Worm (Caenorhabditis elegans) whole organism, L4/young adult: Measurements from ENCODE around the gene C47E12.12.
A peak's percentile ranks its signal among the peaks of the same experiment; 100 is the strongest.

Source experiments
- W03F9.2 ChIP-seq: fragments of 150-350 bp; optimal IDR thresholded peaks from 2 replicates; lab custom pipeline; 2014; ENCODE audit warnings: missing biosample characterization, missing genetic modification characterization
- dao-5 ChIP-seq: sonication (generic microtip); optimal IDR thresholded peaks from 2 replicates; lab custom pipeline; 2016; ENCODE audit warnings: missing genotype, missing genetic modification characterization, moderate library complexity, missing compliant biosample characterization
- him-1 ChIP-seq: sonication (generic microtip); optimal IDR thresholded peaks from 2 replicates; lab custom pipeline; 2016; ENCODE audit warnings: missing genotype, missing genetic modification reagents, missing genetic modification characterization, missing compliant biosample characterization

C47E12.12 gene

DNA sequence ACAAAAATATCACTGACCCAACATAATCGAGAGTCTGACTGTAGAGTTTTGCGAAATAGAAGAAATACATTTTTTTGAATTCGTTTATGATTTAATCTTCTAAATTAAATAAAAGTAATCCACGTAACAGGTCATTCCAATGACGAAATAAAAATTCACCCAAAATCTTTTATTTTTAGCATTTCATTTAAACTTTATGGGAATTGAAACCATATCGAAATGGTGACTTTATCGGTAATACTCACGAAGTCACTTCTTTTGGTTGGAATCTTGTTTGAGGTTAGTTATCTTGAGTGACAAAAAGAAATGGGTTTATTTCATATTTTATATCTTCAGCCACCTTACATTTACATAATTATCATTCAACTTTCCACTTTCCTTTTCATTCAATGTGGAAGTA, at the start of gene C47E12.12, which contains the start of gene C47E12.10:
Gene C47E12.12 (minus strand): TSS at position 101 of the 400 bp plus-strand sequence.
Gene C47E12.10 (plus strand): TSS at position 172 of the 400 bp plus-strand sequence.
- TF ChIP-seq dao-5 (tag; lab: Kevin White, UChicago): no peak
- TF ChIP-seq W03F9.2 (tag; lab: Kevin White, UChicago): no peak
- no peak for TF ChIP-seq him-1 (tag; lab: Kevin White, UChicago)

DNA sequence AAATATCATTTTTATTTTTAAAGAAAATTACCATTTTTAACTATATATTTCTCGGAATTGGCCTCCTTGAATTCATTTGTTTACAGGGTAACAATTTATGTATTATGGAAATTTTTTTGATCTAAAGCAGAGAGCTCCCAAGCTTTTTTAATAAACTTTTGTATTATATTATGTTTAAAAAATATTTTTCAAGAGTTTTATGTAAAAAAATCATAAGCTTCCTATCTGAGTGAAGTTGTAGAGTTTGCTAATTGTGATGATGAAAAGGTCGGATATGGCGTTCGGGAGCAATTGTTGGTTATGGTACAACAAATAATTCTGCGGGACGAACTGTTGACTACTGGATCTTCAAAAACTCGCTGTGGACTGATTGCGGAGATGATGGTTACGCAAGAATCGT, 48.8 kb upstream of the C47E12.12 start, which contains the start of gene F44D12.19:
Gene F44D12.19 (plus strand): TSS at position 301 of the 400 bp plus-strand sequence.
- TF ChIP-seq dao-5 (tag; lab: Kevin White, UChicago) (no peak), W03F9.2 (tag; lab: Kevin White, UChicago) (no peak)

DNA sequence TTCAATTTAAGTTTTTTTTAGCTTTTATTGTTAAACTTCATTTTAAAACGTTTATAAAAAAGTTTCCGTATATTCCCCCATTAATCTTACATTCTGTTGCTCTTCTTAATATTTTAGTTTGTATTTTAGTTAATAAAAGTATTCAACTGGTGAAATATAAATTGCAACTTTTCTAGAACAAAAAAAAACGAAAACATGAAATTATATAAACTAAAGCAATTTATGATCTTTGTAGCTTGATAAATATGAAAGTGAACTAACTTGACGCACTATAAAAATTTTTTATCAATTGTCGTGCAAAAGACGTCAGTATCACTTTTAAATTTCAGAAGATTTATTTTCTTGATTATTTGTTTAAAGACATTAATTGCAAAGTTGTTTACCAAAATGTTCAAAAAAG, 45.1 kb upstream of the C47E12.12 start, which contains the start of gene F44D12.2:
Gene F44D12.2 (minus strand): TSS at position 101 of the 400 bp plus-strand sequence.
- no peak for TF ChIP-seq him-1 (tag; lab: Kevin White, UChicago)
- TF ChIP-seq W03F9.2 (tag; lab: Kevin White, UChicago): no peak
- TF ChIP-seq dao-5 (tag; lab: Kevin White, UChicago): no peak

DNA sequence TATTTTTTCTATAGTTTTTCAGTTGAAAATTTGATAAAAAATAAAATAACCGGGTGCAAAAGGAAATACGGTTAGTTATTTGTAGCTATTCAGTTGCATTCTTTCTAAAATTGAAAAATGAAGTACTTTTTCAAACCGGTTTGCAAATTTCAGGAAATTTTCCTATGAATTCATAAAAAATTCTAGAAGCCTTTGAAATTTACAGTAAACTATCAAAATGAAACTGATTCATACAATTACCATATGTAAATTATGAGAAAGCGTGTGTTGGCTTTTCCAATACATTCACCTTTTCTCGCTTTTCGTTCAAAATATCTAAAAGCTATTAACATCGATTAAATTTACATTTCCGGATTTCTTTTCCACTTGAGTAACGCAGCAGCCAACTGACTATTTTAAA, 44.4 kb upstream of the C47E12.12 start, which contains the start of gene ent-7:
Gene ent-7 (plus strand): TSS at position 301 of the 400 bp plus-strand sequence.
- no peak for TF ChIP-seq him-1 (tag; lab: Kevin White, UChicago)
- TF ChIP-seq W03F9.2 (tag; lab: Kevin White, UChicago): no peak
- no peak for TF ChIP-seq dao-5 (tag; lab: Kevin White, UChicago)

DNA sequence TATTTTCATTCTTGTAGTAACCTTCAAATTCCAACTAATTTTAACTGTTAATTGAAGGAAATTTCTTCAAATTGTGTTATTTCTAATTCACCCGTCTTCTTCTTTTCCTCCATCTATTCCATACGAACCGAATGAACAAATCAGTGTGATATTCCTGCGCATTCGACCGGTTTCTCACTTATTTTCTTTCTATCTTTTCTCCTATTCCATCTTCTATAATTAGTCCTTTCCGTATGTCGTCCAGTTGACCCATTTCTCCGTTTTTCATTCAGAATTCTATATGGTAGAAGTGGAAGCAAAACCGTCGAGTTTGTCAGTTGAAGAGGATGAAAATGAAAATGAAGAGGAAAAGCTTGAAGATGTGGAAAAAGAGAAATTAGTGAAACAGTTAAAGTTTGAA, 37.0 kb upstream of the C47E12.12 start, which contains the start of gene magu-4:
Gene magu-4 (plus strand): TSS at position 218 of the 400 bp plus-strand sequence.
- TF ChIP-seq him-1 (tag; lab: Kevin White, UChicago): no peak
- TF ChIP-seq dao-5 (tag; lab: Kevin White, UChicago): no peak
- TF ChIP-seq W03F9.2 (tag; lab: Kevin White, UChicago): no peak

DNA sequence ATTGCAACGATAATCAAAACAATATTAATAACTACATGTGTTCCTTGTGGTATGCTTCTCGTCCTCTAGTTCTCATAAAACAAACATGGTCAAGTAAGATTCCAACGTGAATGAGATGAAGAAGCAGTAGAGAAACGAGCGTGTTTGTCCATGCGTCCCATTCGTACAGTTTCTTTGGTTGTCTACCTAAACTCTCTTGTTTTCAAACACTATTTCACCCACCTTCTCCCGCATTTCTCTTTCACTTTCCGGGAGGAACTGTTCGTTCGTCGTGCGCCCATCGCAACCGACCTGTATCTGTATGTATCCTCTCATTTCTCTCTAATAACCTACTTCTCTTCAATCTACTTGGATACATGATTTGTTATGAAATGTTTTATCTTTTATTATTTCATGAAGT, 35.2 kb upstream of the C47E12.12 start:
- TF ChIP-seq him-1 (tag; lab: Kevin White, UChicago) (no peak), W03F9.2 (tag; lab: Kevin White, UChicago) (no peak), dao-5 (tag; lab: Kevin White, UChicago) (no peak)

DNA sequence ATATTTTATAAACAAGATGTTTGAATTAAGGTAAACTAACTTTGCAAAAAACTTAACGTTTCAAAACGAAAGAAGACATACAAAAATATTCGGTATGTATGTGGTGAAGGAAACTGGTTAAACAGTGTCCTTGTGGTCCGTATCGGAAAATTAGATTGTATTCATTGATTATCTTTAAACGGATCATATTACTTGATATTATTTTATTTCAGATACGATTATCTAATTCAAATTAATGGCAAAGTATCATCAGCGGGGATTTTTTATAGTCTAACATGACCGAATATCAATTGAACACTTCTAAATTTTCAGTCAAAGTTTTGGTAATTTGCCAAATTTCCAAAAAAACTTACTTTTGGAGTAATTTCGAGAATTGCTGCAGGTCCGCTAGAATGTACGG, 34.3 kb upstream of the C47E12.12 start, which contains the start of gene C47E12.13:
Gene C47E12.13 (minus strand): TSS at position 101 of the 400 bp plus-strand sequence.
- TF ChIP-seq him-1 (tag; lab: Kevin White, UChicago): no peak
- no peak for TF ChIP-seq W03F9.2 (tag; lab: Kevin White, UChicago)
- TF ChIP-seq dao-5 (tag; lab: Kevin White, UChicago): no peak

DNA sequence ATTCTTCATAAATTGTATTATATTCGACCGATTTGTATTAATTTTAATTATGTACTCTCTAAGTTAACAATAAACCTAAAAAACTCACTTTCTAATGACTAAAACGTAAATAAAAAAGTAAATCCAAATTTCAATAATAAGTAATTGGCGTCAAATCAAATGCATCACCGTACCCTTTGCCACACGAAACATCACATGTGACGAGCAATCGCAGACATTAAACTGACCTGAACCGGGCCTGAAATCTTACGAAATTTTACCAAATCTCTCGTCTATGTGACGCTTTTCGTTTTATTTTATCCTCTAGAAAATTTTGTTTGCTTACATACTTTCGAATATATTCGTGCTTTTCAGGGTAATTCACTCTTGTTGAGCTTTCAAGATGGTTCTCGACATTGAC, 30.8 kb upstream of the C47E12.12 start, which contains the start of the genes C47E12.2 and sars-1:
Gene C47E12.2 (minus strand): TSS at position 131 of the 400 bp plus-strand sequence.
Gene sars-1 (plus strand): TSS at position 355 of the 400 bp plus-strand sequence.
- TF ChIP-seq him-1 (tag; lab: Kevin White, UChicago): no peak
- TF ChIP-seq W03F9.2 (tag; lab: Kevin White, UChicago): no peak
- no peak for TF ChIP-seq dao-5 (tag; lab: Kevin White, UChicago)

DNA sequence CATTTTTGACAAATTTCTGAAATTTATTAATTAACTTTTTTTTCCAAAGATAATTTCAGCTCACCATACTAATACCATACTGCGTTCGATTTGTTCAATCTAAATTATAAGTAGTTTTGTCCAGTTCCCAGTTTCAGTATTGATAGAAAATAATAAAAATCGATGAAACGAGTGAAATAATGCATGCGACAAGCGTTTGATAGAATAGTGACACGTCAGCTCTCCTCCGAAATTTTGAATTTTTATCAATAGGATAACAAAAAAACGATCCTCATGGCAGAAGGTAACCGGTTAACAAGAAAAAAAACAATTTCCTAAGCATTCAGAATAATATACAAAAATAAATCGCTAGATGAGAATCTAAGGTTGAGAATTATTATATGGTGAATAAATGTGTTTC, 29.2 kb upstream of the C47E12.12 start, which contains the start of gene C47E12.3:
Gene C47E12.3 (minus strand): TSS at position 101 of the 400 bp plus-strand sequence.
- TF ChIP-seq dao-5 (tag; lab: Kevin White, UChicago) (no peak), W03F9.2 (tag; lab: Kevin White, UChicago) (no peak), him-1 (tag; lab: Kevin White, UChicago) (no peak)

DNA sequence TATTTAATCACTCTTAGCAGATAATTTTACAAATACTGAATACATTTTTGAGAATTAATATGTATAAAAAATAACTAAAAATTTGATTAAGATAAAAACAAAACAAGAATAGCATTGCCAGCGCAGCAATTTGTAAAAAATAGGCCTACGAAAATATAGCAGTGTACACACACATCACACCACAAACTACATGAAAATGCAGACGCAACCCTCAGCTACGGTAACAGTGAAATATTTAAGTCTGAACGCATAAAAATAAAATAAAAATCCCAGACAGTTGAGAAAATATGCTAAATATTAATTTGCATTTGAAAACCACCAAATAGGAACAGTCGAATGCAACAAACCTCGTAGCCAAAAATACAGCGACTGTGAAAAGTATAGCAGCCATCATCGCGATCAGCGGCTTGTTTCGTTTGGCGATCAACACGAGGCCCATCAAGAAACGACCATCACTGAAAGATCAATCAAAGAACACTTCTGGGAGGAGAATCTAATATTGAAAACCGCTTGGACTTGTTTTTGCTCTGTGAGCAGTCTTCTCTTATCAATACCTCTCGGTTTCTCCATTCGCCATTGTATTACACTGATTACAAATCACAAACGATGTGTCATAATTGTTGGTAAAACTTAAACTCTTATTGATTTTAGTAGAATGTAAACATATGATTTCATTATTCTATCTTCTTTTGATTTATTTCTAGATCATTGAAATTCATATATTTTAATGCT, 26.1 kb upstream of the C47E12.12 start, which contains the start of gene pyp-1:
Gene pyp-1 (minus strand): TSS at position 439 of the 732 bp plus-strand sequence.
- TF ChIP-seq dao-5 (tag; lab: Kevin White, UChicago) (no peak), W03F9.2 (tag; lab: Kevin White, UChicago) (no peak), him-1 (tag; lab: Kevin White, UChicago) (no peak)

DNA sequence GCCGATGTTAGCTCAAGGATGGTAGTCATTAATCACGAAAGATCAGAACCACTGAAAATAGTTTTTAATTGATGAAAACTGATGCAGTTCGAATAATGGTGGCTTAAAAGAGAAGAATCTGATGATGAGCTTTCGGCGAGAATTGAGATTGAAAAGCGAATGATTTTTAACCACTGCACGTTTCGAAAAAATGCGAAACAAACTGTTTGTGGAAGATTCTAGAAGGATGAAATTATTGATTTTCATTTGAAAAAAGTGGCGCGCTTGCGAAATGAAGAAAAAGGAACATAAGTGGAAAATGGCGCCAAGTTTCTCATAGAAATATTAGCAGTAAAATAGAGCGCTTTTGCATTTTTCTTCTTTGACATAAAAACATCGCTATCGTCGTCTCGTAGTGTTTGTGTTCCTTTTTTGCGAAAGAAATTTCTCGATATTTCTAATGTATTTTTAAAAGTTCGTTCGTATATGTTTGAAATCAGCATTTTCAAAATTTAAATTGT, 22.4 kb upstream of the C47E12.12 start, which contains the start of gene uba-1:
Gene uba-1 (minus strand): TSS at position 51 of the 500 bp plus-strand sequence.
- TF ChIP-seq W03F9.2 (tag; lab: Kevin White, UChicago) (peak; percentile 34), dao-5 (tag; lab: Kevin White, UChicago) (no peak)

DNA sequence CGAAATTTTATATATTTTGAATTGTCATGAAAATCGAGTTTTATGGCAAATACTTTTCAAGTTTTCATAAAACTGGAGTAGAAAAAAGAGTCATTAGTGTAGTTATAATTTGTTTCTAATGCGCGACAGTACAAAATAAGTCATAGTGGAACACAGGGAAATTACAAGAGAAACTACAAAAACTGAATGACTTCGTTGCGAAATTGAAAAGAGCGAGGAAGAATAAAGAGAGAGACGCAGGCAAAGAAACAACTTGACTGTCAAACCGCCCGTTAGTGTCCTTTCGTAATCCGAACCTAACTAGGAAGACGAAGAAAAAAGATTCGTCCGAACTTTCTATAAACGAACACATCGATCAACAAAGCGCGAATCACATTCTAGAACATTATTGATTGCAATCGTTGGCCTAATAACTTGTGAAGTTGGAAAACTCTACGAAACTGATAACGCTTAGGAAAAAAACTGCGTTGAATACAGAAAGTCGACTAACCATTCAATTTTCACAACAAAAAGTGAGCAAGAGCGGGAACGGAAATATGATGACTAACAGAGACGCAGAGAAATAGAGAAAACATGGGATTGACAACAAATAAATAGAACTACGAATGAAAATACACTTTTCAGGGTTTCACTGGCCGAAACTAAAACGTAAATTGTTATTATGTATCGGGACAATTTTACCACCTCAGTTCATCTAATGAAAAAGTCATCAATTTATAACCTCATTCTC, 21.0 kb upstream of the C47E12.12 start:
- peak; percentile 50 for TF ChIP-seq W03F9.2 (tag; lab: Kevin White, UChicago)
- TF ChIP-seq him-1 (tag; lab: Kevin White, UChicago): no peak
- no peak for TF ChIP-seq dao-5 (tag; lab: Kevin White, UChicago)
